Comparison of ENCODE assay signal across 6 fruit fly cellular contexts in genomic region chrX:12760466-12761133, dm6.
TF ChIP-seq lines count a peak whose summit lies in the region.

Gene Paics, minus strand, starts transcription at chrX:12760617.

- no peak for TF ChIP-seq CTCF in whole organism, embryonic (GFP tag; optimal IDR thresholded peaks at IDR 0.05; lab: Kevin White, UChicago)

TF ChIP-seq in whole organism, 6 proteins besides CTCF, POLR2A, EP300 and RAD21:
- TF ChIP-seq Dll (optimal IDR thresholded peaks at IDR 0.05; lab: Kevin White, UChicago) (no peak), pan (optimal IDR thresholded peaks at IDR 0.05; lab: Kevin White, UChicago) (peak; percentile 37)

TF ChIP-seq in whole organism, adult, 20 proteins besides CTCF, POLR2A, EP300 and RAD21:
- TF ChIP-seq Mnt (GFP tag; optimal IDR thresholded peaks at IDR 0.05; lab: Kevin White, UChicago) (peak; percentile 16), tj (GFP tag; optimal IDR thresholded peaks at IDR 0.05; lab: Kevin White, UChicago) (no peak), CG1620 (GFP tag; optimal IDR thresholded peaks at IDR 0.05; lab: Kevin White, UChicago) (no peak), CG14711 (tag; optimal IDR thresholded peaks at IDR 0.05; lab: Kevin White, UChicago) (peak; percentile 0), bab1 (GFP tag; optimal IDR thresholded peaks at IDR 0.05; lab: Kevin White, UChicago) (peak; percentile 4)

TF ChIP-seq in whole organism, embryonic, 481 proteins besides CTCF, POLR2A, EP300 and RAD21 (continues in another document):
- TF ChIP-seq Meics (GFP tag; optimal IDR thresholded peaks at IDR 0.05; lab: Kevin White, UChicago) (no peak), CG2120 (GFP tag; optimal IDR thresholded peaks at IDR 0.05; lab: Kevin White, UChicago) (peak; percentile 13), Six4 (GFP tag; optimal IDR thresholded peaks at IDR 0.05; lab: Kevin White, UChicago) (no peak), row (GFP tag; IDR thresholded peaks at IDR 0.05; lab: Robert Waterston, UW) (peak; percentile 62), bbx (GFP tag; IDR thresholded peaks at IDR 0.05; lab: Robert Waterston, UW; ENCODE audit: partially characterized antibody) (peak; percentile 35; the same call in 1 of the 2 replicates), HLH4C (GFP tag; IDR thresholded peaks at IDR 0.05; lab: Robert Waterston, UW; ENCODE audit: partially characterized antibody) (no peak), Xrp1 (GFP tag; IDR thresholded peaks at IDR 0.05; lab: Robert Waterston, UW) (0 out of 2 replicates have a peak, but pooled peaks have one; percentile 12), CG9727 (GFP tag; optimal IDR thresholded peaks at IDR 0.05; lab: Kevin White, UChicago) (peak; percentile 24), CG18764 (GFP tag; optimal IDR thresholded peaks at IDR 0.05; lab: Kevin White, UChicago) (no peak), sr (GFP tag; IDR thresholded peaks at IDR 0.05; lab: Robert Waterston, UW) (peak; percentile 56; the same call in 2 of the 3 replicates), CG4707 (GFP tag; optimal IDR thresholded peaks at IDR 0.05; lab: Kevin White, UChicago) (no peak), CG2678 (tag; optimal IDR thresholded peaks at IDR 0.05; lab: Kevin White, UChicago) (peak; percentile 1), Med (GFP tag; lab: Kevin White, UChicago) (peak; percentile 83), Drgx (GFP tag; IDR thresholded peaks at IDR 0.05; lab: Robert Waterston, UW) (peak; percentile 31; the same call in 1 of the 2 replicates), Jarid2 (GFP tag; optimal IDR thresholded peaks at IDR 0.05; lab: Kevin White, UChicago) (peak; percentile 12), Scr (GFP tag; IDR thresholded peaks at IDR 0.05; lab: Robert Waterston, UW; ENCODE audit: partially characterized antibody) (0 out of 2 replicates have a peak, but pooled peaks have one; percentile 23), CG17328 (GFP tag; IDR thresholded peaks at IDR 0.05; lab: Robert Waterston, UW) (no peak), CG31365 (tag; optimal IDR thresholded peaks at IDR 0.05; lab: Kevin White, UChicago) (no peak), Rx (GFP tag; IDR thresholded peaks at IDR 0.05; lab: Robert Waterston, UW) (no peak)

TF ChIP-seq in whole organism, prepupa, 60 proteins besides CTCF, POLR2A, EP300 and RAD21 (continues in another document):
- TF ChIP-seq CG9139 (GFP tag; optimal IDR thresholded peaks at IDR 0.05; lab: Kevin White, UChicago): peak; percentile 4
- TF ChIP-seq Eip93F (GFP tag; optimal IDR thresholded peaks at IDR 0.05; lab: Kevin White, UChicago): no peak
- peak; percentile 41 for TF ChIP-seq Gug (GFP tag; IDR thresholded peaks at IDR 0.05; lab: Robert Waterston, UW)
- peak; percentile 42 for TF ChIP-seq cyc (GFP tag; optimal IDR thresholded peaks at IDR 0.05; lab: Kevin White, UChicago)
- TF ChIP-seq CG6276 (GFP tag; optimal IDR thresholded peaks at IDR 0.05; lab: Kevin White, UChicago): no peak
- TF ChIP-seq CG6808 (GFP tag; optimal IDR thresholded peaks at IDR 0.05; lab: Kevin White, UChicago): peak; percentile 52
- peak; percentile 62 for TF ChIP-seq dsx (GFP tag; optimal IDR thresholded peaks at IDR 0.05; lab: Kevin White, UChicago; ENCODE audit: poor library complexity, severe bottlenecking)
- TF ChIP-seq Smox (GFP tag; optimal IDR thresholded peaks at IDR 0.05; lab: Kevin White, UChicago): peak; percentile 40
- no peak for TF ChIP-seq Hr38 (GFP tag; optimal IDR thresholded peaks at IDR 0.05; lab: Kevin White, UChicago)
- TF ChIP-seq CG6792 (GFP tag; optimal IDR thresholded peaks at IDR 0.05; lab: Kevin White, UChicago): peak; percentile 34
- peak; percentile 93 for TF ChIP-seq svp (GFP tag; lab: Kevin White, UChicago)
- peak; percentile 18 for TF ChIP-seq Sox102F (GFP tag; optimal IDR thresholded peaks at IDR 0.05; lab: Kevin White, UChicago)
- peak; percentile 55 for TF ChIP-seq CG16779 (tag; optimal IDR thresholded peaks at IDR 0.05; lab: Kevin White, UChicago)
- peak; percentile 43 for TF ChIP-seq CG3919 (GFP tag; optimal IDR thresholded peaks at IDR 0.05; lab: Kevin White, UChicago)
- no peak for TF ChIP-seq dac (GFP tag; optimal IDR thresholded peaks at IDR 0.05; lab: Kevin White, UChicago)
- peak; percentile 56 for TF ChIP-seq OdsH (GFP tag; optimal IDR thresholded peaks at IDR 0.05; lab: Kevin White, UChicago)
- TF ChIP-seq CG15336 (GFP tag; IDR thresholded peaks at IDR 0.05; lab: Robert Waterston, UW): peak; percentile 56; the same call in 1 of the 2 replicates
- TF ChIP-seq Ets21C (GFP tag; optimal IDR thresholded peaks at IDR 0.05; lab: Kevin White, UChicago): no peak
- peak; percentile 43; the same call in 2 of the 3 replicates for TF ChIP-seq eg (GFP tag; IDR thresholded peaks at IDR 0.05; lab: Robert Waterston, UW)
- peak; percentile 76 for TF ChIP-seq acj6 (GFP tag; optimal IDR thresholded peaks at IDR 0.05; lab: Kevin White, UChicago)
- peak; percentile 69 for TF ChIP-seq lz (GFP tag; optimal IDR thresholded peaks at IDR 0.05; lab: Kevin White, UChicago)
- TF ChIP-seq topi (GFP tag; optimal IDR thresholded peaks at IDR 0.05; lab: Kevin White, UChicago): peak; percentile 61

TF ChIP-seq in whole organism, pupa, 21 proteins besides CTCF, POLR2A, EP300 and RAD21:
- peak; percentile 54 for TF ChIP-seq Ets98B (GFP tag; IDR thresholded peaks at IDR 0.05; lab: Robert Waterston, UW)
- peak; percentile 49; the same call in 1 of the 2 replicates for TF ChIP-seq rn (GFP tag; IDR thresholded peaks at IDR 0.05; lab: Robert Waterston, UW)
- peak; percentile 59 for TF ChIP-seq Snoo (tag; optimal IDR thresholded peaks at IDR 0.05; lab: Kevin White, UChicago)
- peak; percentile 50 for TF ChIP-seq CG9948 (tag; optimal IDR thresholded peaks at IDR 0.05; lab: Kevin White, UChicago)
- TF ChIP-seq CG13204 (GFP tag; optimal IDR thresholded peaks at IDR 0.05; lab: Kevin White, UChicago): no peak
- peak; percentile 74 for TF ChIP-seq CG14655 (GFP tag; optimal IDR thresholded peaks at IDR 0.05; lab: Kevin White, UChicago)
- peak; percentile 55 for TF ChIP-seq CG15710 (tag; optimal IDR thresholded peaks at IDR 0.05; lab: Kevin White, UChicago)
- peak; percentile 75; the same call in 2 of the 3 replicates for TF ChIP-seq fd96Ca (GFP tag; IDR thresholded peaks at IDR 0.05; lab: Robert Waterston, UW)
- peak; percentile 64 for TF ChIP-seq CG4496 (GFP tag; IDR thresholded peaks at IDR 0.05; lab: Robert Waterston, UW)
- TF ChIP-seq CG10348 (GFP tag; IDR thresholded peaks at IDR 0.05; lab: Robert Waterston, UW): no peak
- TF ChIP-seq Pif1A (GFP tag; optimal IDR thresholded peaks at IDR 0.05; lab: Kevin White, UChicago): peak; percentile 72
- TF ChIP-seq CG17806 (tag; optimal IDR thresholded peaks at IDR 0.05; lab: Kevin White, UChicago): peak; percentile 42
- TF ChIP-seq CG34367 (tag; optimal IDR thresholded peaks at IDR 0.05; lab: Kevin White, UChicago): peak; percentile 57
- TF ChIP-seq CG8159 (tag; optimal IDR thresholded peaks at IDR 0.05; lab: Kevin White, UChicago): peak; percentile 61
- no peak for TF ChIP-seq CG12605 (GFP tag; IDR thresholded peaks at IDR 0.05; lab: Robert Waterston, UW)
- peak; percentile 16 for TF ChIP-seq EcR (GFP tag; optimal IDR thresholded peaks at IDR 0.05; lab: Kevin White, UChicago)
- peak; percentile 14 for TF ChIP-seq gl (tag; optimal IDR thresholded peaks at IDR 0.05; lab: Kevin White, UChicago)
- peak; percentile 40 for TF ChIP-seq CG8301 (tag; optimal IDR thresholded peaks at IDR 0.05; lab: Kevin White, UChicago)
- no peak for TF ChIP-seq CG32121 (GFP tag; IDR thresholded peaks at IDR 0.05; lab: Robert Waterston, UW)
- TF ChIP-seq D1 (tag; optimal IDR thresholded peaks at IDR 0.05; lab: Kevin White, UChicago): no peak
- TF ChIP-seq Pif1B (GFP tag; optimal IDR thresholded peaks at IDR 0.05; lab: Kevin White, UChicago): peak; percentile 67

TF ChIP-seq in whole organism, wandering third instar larva, 38 proteins besides CTCF, POLR2A, EP300 and RAD21 (continues in another document):
- no peak for TF ChIP-seq usp (GFP tag; optimal IDR thresholded peaks at IDR 0.05; lab: Kevin White, UChicago)
- no peak for TF ChIP-seq dl (GFP tag; optimal IDR thresholded peaks at IDR 0.05; lab: Kevin White, UChicago; ENCODE audit: insufficient read depth in 1 of 2, partially characterized antibody in 2 of 2)
- no peak for TF ChIP-seq Jra (GFP tag; optimal IDR thresholded peaks at IDR 0.05; lab: Kevin White, UChicago)
- TF ChIP-seq rgr (GFP tag; optimal IDR thresholded peaks at IDR 0.05; lab: Kevin White, UChicago): peak; percentile 22
- no peak for TF ChIP-seq Abd-B (GFP tag; optimal IDR thresholded peaks at IDR 0.05; lab: Kevin White, UChicago)
- TF ChIP-seq psq (GFP tag; optimal IDR thresholded peaks at IDR 0.05; lab: Kevin White, UChicago): peak; percentile 68
- TF ChIP-seq GATAd (GFP tag; optimal IDR thresholded peaks at IDR 0.05; lab: Kevin White, UChicago): peak; percentile 26
- no peak for TF ChIP-seq dsf (GFP tag; optimal IDR thresholded peaks at IDR 0.05; lab: Kevin White, UChicago; ENCODE audit: borderline replicate concordance)
- no peak for TF ChIP-seq CG32264 (GFP tag; optimal IDR thresholded peaks at IDR 0.05; lab: Kevin White, UChicago)
- no peak for TF ChIP-seq sv (GFP tag; optimal IDR thresholded peaks at IDR 0.05; lab: Kevin White, UChicago)
- TF ChIP-seq Dif (GFP tag; optimal IDR thresholded peaks at IDR 0.05; lab: Kevin White, UChicago; ENCODE audit: partially characterized antibody): no peak
- TF ChIP-seq woc (GFP tag; optimal IDR thresholded peaks at IDR 0.05; lab: Kevin White, UChicago): peak; percentile 80
- TF ChIP-seq CrebA (GFP tag; optimal IDR thresholded peaks at IDR 0.05; lab: Kevin White, UChicago; ENCODE audit: borderline replicate concordance): no peak
- peak; percentile 82 for TF ChIP-seq fru (GFP tag; optimal IDR thresholded peaks at IDR 0.05; lab: Kevin White, UChicago)
- TF ChIP-seq br (GFP tag; optimal IDR thresholded peaks at IDR 0.05; lab: Kevin White, UChicago): peak; percentile 49
- TF ChIP-seq jim (GFP tag; optimal IDR thresholded peaks at IDR 0.05; lab: Kevin White, UChicago): no peak
- TF ChIP-seq Vsx2 (GFP tag; optimal IDR thresholded peaks at IDR 0.05; lab: Kevin White, UChicago; ENCODE audit: partially characterized antibody): no peak
- no peak for TF ChIP-seq brk (GFP tag; optimal IDR thresholded peaks at IDR 0.05; lab: Kevin White, UChicago)
- TF ChIP-seq CG9705 (GFP tag; optimal IDR thresholded peaks at IDR 0.05; lab: Kevin White, UChicago): no peak
- peak; percentile 35 for TF ChIP-seq OdsH (GFP tag; optimal IDR thresholded peaks at IDR 0.05; lab: Kevin White, UChicago)
- peak; percentile 25 for TF ChIP-seq pan (optimal IDR thresholded peaks at IDR 0.05; lab: Kevin White, UChicago)
- no peak for TF ChIP-seq Hr83 (GFP tag; optimal IDR thresholded peaks at IDR 0.05; lab: Kevin White, UChicago; ENCODE audit: poor library complexity, severe bottlenecking)
- TF ChIP-seq Myc (optimal IDR thresholded peaks at IDR 0.05; lab: Kevin White, UChicago): no peak
- TF ChIP-seq dmrt93B (GFP tag; optimal IDR thresholded peaks at IDR 0.05; lab: Kevin White, UChicago): peak; percentile 43
- TF ChIP-seq lola (GFP tag; optimal IDR thresholded peaks at IDR 0.05; lab: Kevin White, UChicago): no peak
- peak; percentile 64 for TF ChIP-seq Sp1 (GFP tag; optimal IDR thresholded peaks at IDR 0.05; lab: Kevin White, UChicago)
- peak in 1 of 2 experiments; percentile 80 for TF ChIP-seq foxo (GFP tag; optimal IDR thresholded peaks at IDR 0.05; lab: Kevin White, UChicago)
- no peak for TF ChIP-seq N (GFP tag; optimal IDR thresholded peaks at IDR 0.05; lab: Kevin White, UChicago)
